Worm (Caenorhabditis elegans): ENCODE results near the gene set-30.

- TF ChIP-seq ztf-4 (tag; optimal IDR thresholded peaks at IDR 0.05) (no peak), nhr-12 (tag; optimal IDR thresholded peaks at IDR 0.05) (no peak), nhr-76 (tag; optimal IDR thresholded peaks at IDR 0.05) (no peak), zag-1 (tag; optimal IDR thresholded peaks at IDR 0.05) (no peak), snpc-4 (tag; optimal IDR thresholded peaks at IDR 0.05) (no peak), elt-1 (tag; optimal IDR thresholded peaks at IDR 0.05) (no peak)
These were observed 11.5 kb upstream of the set-30 start for ce11 chrX:4987617-4988016.
